Fruit fly (Drosophila melanogaster) whole organism, prepupa: Measurements from ENCODE around the gene Phae2.

Experiments used
- Blimp-1 ChIP-seq: fragments of 200-800 bp; sonication (Bioruptor generic); optimal IDR thresholded peaks from 3 replicates; lab custom pipeline; 2017; ENCODE audit warnings: missing biosample characterization, missing genetic modification characterization, mild to moderate bottlenecking, moderate library complexity, missing genetic modification reagents
- CG10631 ChIP-seq: fragments of 200-800 bp; sonication (Bioruptor generic); optimal IDR thresholded peaks from 2 replicates; lab custom pipeline; 2016; ENCODE audit warnings: missing biosample characterization, missing genetic modification characterization
- CG10669 ChIP-seq: fragments of 200-800 bp; sonication (Bioruptor generic); optimal IDR thresholded peaks from 3 replicates; lab custom pipeline; 2018; ENCODE audit warnings: missing biosample characterization, mild to moderate bottlenecking, missing genetic modification characterization, moderate library complexity
- CG11294 ChIP-seq: fragments of 200-800 bp; sonication (Bioruptor generic); IDR thresholded peaks from 2 replicates; pipeline ENCODE4 v1.3.6; 2022; ENCODE audit warnings: missing biosample characterization, missing genetic modification characterization
- CG11762 ChIP-seq: fragments of 200-800 bp; sonication (Bioruptor generic); optimal IDR thresholded peaks from 3 replicates; lab custom pipeline; 2016; ENCODE audit warnings: missing biosample characterization, missing genetic modification characterization; ENCODE audit not compliant: insufficient read depth
- CG15336 ChIP-seq: fragments of 200-800 bp; sonication (Bioruptor generic); IDR thresholded peaks from 2 replicates; pipeline ENCODE4 v1.3.6; 2022; ENCODE audit warnings: missing biosample characterization, missing genetic modification characterization
- CG1621 ChIP-seq: fragments of 200-800 bp; sonication (Bioruptor generic); optimal IDR thresholded peaks from 3 replicates; lab custom pipeline; 2018; ENCODE audit warnings: missing biosample characterization, mild to moderate bottlenecking, missing genetic modification characterization
- CG3032 ChIP-seq: fragments of 200-800 bp; optimal IDR thresholded peaks from 2 replicates; lab custom pipeline; 2019; ENCODE audit warnings: missing biosample characterization, mild to moderate bottlenecking, missing genetic modification characterization, moderate library complexity
- CG32006 ChIP-seq: fragments of 200-800 bp; sonication (Bioruptor generic); optimal IDR thresholded peaks from 3 replicates; lab custom pipeline; 2017; ENCODE audit warnings: missing biosample characterization, mild to moderate bottlenecking, missing genetic modification characterization
- CG34406 ChIP-seq: fragments of 200-800 bp; sonication (Bioruptor generic); optimal IDR thresholded peaks from 3 replicates; lab custom pipeline; 2016; ENCODE audit warnings: missing biosample characterization, missing genetic modification characterization
- CG3919 ChIP-seq: fragments of 200-800 bp; sonication (Bioruptor generic); optimal IDR thresholded peaks from 3 replicates; lab custom pipeline; 2016; ENCODE audit warnings: missing biosample characterization, missing genetic modification characterization
- CG4318 ChIP-seq: fragments of 200-800 bp; sonication (Bioruptor generic); optimal IDR thresholded peaks from 3 replicates; lab custom pipeline; 2017; ENCODE audit warnings: missing biosample characterization, mild to moderate bottlenecking, missing genetic modification characterization
- CG6163 ChIP-seq: fragments of 200-800 bp; sonication (Bioruptor generic); IDR thresholded peaks from 3 replicates; pipeline ENCODE4 v1.3.6; 2022; ENCODE audit warnings: missing biosample characterization, missing genetic modification characterization
- CG6792 ChIP-seq: fragments of 200-800 bp; sonication (Bioruptor generic); optimal IDR thresholded peaks from 3 replicates; lab custom pipeline; 2016; ENCODE audit warnings: missing biosample characterization, missing genetic modification characterization
- CG6808 ChIP-seq: fragments of 200-800 bp; sonication (Bioruptor generic); optimal IDR thresholded peaks from 3 replicates; lab custom pipeline; 2017; ENCODE audit warnings: missing biosample characterization, missing genetic modification characterization, mild to moderate bottlenecking, moderate library complexity, missing genetic modification reagents
- CG6854 ChIP-seq: fragments of 200-800 bp; sonication (Bioruptor generic); optimal IDR thresholded peaks from 2 replicates; lab custom pipeline; 2017; ENCODE audit warnings: missing biosample characterization, mild to moderate bottlenecking, missing genetic modification characterization
- CG8119 ChIP-seq: fragments of 200-800 bp; sonication (Bioruptor generic); IDR thresholded peaks from 3 replicates; pipeline ENCODE4 v1.3.6; 2022; ENCODE audit warnings: missing biosample characterization, missing genetic modification characterization
- CG8319 ChIP-seq: fragments of 200-800 bp; sonication (Bioruptor generic); optimal IDR thresholded peaks from 3 replicates; lab custom pipeline; 2016; ENCODE audit warnings: missing biosample characterization, missing genetic modification characterization
- CG8632 ChIP-seq: fragments of 200-800 bp; sonication (Bioruptor generic); optimal IDR thresholded peaks from 3 replicates; lab custom pipeline; 2016; ENCODE audit warnings: missing biosample characterization, missing genetic modification characterization
- CG9139 ChIP-seq: fragments of 200-800 bp; sonication (Bioruptor generic); optimal IDR thresholded peaks from 3 replicates; lab custom pipeline; 2017; ENCODE audit warnings: missing biosample characterization, mild to moderate bottlenecking, missing genetic modification characterization
- Eip75B ChIP-seq: fragments of 200-800 bp; sonication (Bioruptor generic); optimal IDR thresholded peaks from 3 replicates; lab custom pipeline; 2016; ENCODE audit warnings: missing biosample characterization, missing genetic modification characterization
- Eip78C ChIP-seq: fragments of 200-800 bp; sonication (Bioruptor generic); peaks from one replicate; lab custom pipeline; 2016; ENCODE audit warnings: missing biosample characterization, missing genetic modification characterization
- Eip93F ChIP-seq: fragments of 200-800 bp; sonication (Bioruptor generic); optimal IDR thresholded peaks from 2 replicates; lab custom pipeline; 2016; ENCODE audit warnings: missing biosample characterization, mild to moderate bottlenecking, missing genetic modification characterization
- Ets96B ChIP-seq: fragments of 200-800 bp; optimal IDR thresholded peaks from 2 replicates; lab custom pipeline; 2019; ENCODE audit warnings: missing biosample characterization, mild to moderate bottlenecking, missing genetic modification characterization, moderate library complexity
- Gug ChIP-seq: fragments of 200-800 bp; sonication (Bioruptor generic); IDR thresholded peaks from 2 replicates; pipeline ENCODE4 v1.3.6; 2022; ENCODE audit warnings: missing biosample characterization, missing genetic modification characterization
- Hr38 ChIP-seq: sonication (Bioruptor generic); optimal IDR thresholded peaks from 2 replicates; lab custom pipeline; 2016; ENCODE audit warnings: missing biosample characterization, missing genetic modification characterization
- Hr39 ChIP-seq: fragments of 200-800 bp; sonication (Bioruptor generic); optimal IDR thresholded peaks from 2 replicates; lab custom pipeline; 2016; ENCODE audit warnings: missing biosample characterization, missing genetic modification characterization
- Hr4 ChIP-seq: fragments of 200-800 bp; sonication (Bioruptor generic); optimal IDR thresholded peaks from 3 replicates; lab custom pipeline; 2016; ENCODE audit warnings: missing biosample characterization, missing genetic modification characterization
- Met ChIP-seq: fragments of 200-800 bp; sonication (Bioruptor generic); optimal IDR thresholded peaks from 3 replicates; lab custom pipeline; 2016; ENCODE audit warnings: missing biosample characterization, missing genetic modification characterization
- OdsH ChIP-seq: fragments of 200-800 bp; sonication (Bioruptor generic); optimal IDR thresholded peaks from 3 replicates; lab custom pipeline; 2016; ENCODE audit warnings: missing biosample characterization, missing genetic modification characterization
- Smox ChIP-seq: fragments of 200-800 bp; sonication (Bioruptor generic); optimal IDR thresholded peaks from 3 replicates; lab custom pipeline; 2016; ENCODE audit warnings: missing biosample characterization, missing genetic modification characterization
- Sox102F ChIP-seq: fragments of 200-800 bp; sonication (Bioruptor generic); optimal IDR thresholded peaks from 2 replicates; lab custom pipeline; 2016; ENCODE audit warnings: missing biosample characterization, mild to moderate bottlenecking, missing genetic modification characterization
- Sox14 ChIP-seq: fragments of 200-800 bp; sonication (Bioruptor generic); optimal IDR thresholded peaks from 3 replicates; lab custom pipeline; 2016; ENCODE audit warnings: missing biosample characterization, missing genetic modification characterization
- Sox15 ChIP-seq: fragments of 200-800 bp; sonication (Bioruptor generic); optimal IDR thresholded peaks from 3 replicates; lab custom pipeline; 2016; ENCODE audit warnings: missing biosample characterization, missing genetic modification characterization
- achi ChIP-seq: fragments of 200-800 bp; sonication (Bioruptor generic); optimal IDR thresholded peaks from 3 replicates; lab custom pipeline; 2016; ENCODE audit warnings: missing biosample characterization, missing genetic modification characterization
- acj6 ChIP-seq: fragments of 200-800 bp; sonication (Bioruptor generic); optimal IDR thresholded peaks from 3 replicates; lab custom pipeline; 2016; ENCODE audit warnings: missing biosample characterization, missing genetic modification characterization
- cyc ChIP-seq: fragments of 200-800 bp; sonication (Bioruptor generic); optimal IDR thresholded peaks from 3 replicates; lab custom pipeline; 2016; ENCODE audit warnings: missing biosample characterization, missing genetic modification characterization
- dsx ChIP-seq: fragments of 200-800 bp; optimal IDR thresholded peaks from 3 replicates; lab custom pipeline; 2019; ENCODE audit warnings: missing biosample characterization, mild to moderate bottlenecking, missing genetic modification characterization, moderate library complexity; ENCODE audit not compliant: poor library complexity, severe bottlenecking
- esn ChIP-seq: fragments of 200-800 bp; sonication (Bioruptor generic); optimal IDR thresholded peaks from 2 replicates; lab custom pipeline; 2016; ENCODE audit warnings: missing biosample characterization, mild to moderate bottlenecking, missing genetic modification characterization, moderate library complexity
- fd59A ChIP-seq: fragments of 200-800 bp; sonication (Bioruptor generic); optimal IDR thresholded peaks from 2 replicates; lab custom pipeline; 2017; ENCODE audit warnings: missing biosample characterization, mild to moderate bottlenecking, missing genetic modification characterization, missing genetic modification reagents
- fd85E ChIP-seq: fragments of 200-800 bp; sonication (Bioruptor generic); optimal IDR thresholded peaks from 3 replicates; lab custom pipeline; 2016; ENCODE audit warnings: missing biosample characterization, missing genetic modification characterization
- lz ChIP-seq: fragments of 200-800 bp; sonication (Bioruptor generic); optimal IDR thresholded peaks from 3 replicates; lab custom pipeline; 2016; ENCODE audit warnings: missing biosample characterization, missing genetic modification characterization
- net ChIP-seq: fragments of 200-800 bp; sonication (Bioruptor generic); optimal IDR thresholded peaks from 3 replicates; lab custom pipeline; 2016; ENCODE audit warnings: missing biosample characterization, missing genetic modification characterization
- pdm3 ChIP-seq: fragments of 200-800 bp; sonication (Bioruptor generic); optimal IDR thresholded peaks from 3 replicates; lab custom pipeline; 2016; ENCODE audit warnings: missing biosample characterization, missing genetic modification characterization
- salr ChIP-seq, 2 experiments: fragments of 200-800 bp; sonication (Bioruptor generic); optimal IDR thresholded peaks; 3 replicates each; lab custom pipeline; 2016 to 2018; ENCODE audit warnings: missing biosample characterization in 2 of 2, missing genetic modification characterization in 2 of 2, mild to moderate bottlenecking in 1 of 2
- spab ChIP-seq: fragments of 200-800 bp; sonication (Bioruptor generic); optimal IDR thresholded peaks from 2 replicates; lab custom pipeline; 2017; ENCODE audit warnings: missing biosample characterization, mild to moderate bottlenecking, missing genetic modification characterization, missing genetic modification reagents
- ss ChIP-seq, 2 experiments: fragments of 200-800 bp; sonication (Bioruptor generic); optimal IDR thresholded peaks; 2 replicates in 1 of 2; 3 replicates in 1 of 2; lab custom pipeline; 2017 to 2018; ENCODE audit warnings: mild to moderate bottlenecking in 2 of 2, missing biosample characterization in 2 of 2, missing genetic modification characterization in 2 of 2, moderate library complexity in 1 of 2
- vri ChIP-seq: fragments of 200-800 bp; sonication (Bioruptor generic); optimal IDR thresholded peaks from 3 replicates; lab custom pipeline; 2016; ENCODE audit warnings: missing biosample characterization, mild to moderate bottlenecking, missing genetic modification characterization

Phae2 gene

DNA sequence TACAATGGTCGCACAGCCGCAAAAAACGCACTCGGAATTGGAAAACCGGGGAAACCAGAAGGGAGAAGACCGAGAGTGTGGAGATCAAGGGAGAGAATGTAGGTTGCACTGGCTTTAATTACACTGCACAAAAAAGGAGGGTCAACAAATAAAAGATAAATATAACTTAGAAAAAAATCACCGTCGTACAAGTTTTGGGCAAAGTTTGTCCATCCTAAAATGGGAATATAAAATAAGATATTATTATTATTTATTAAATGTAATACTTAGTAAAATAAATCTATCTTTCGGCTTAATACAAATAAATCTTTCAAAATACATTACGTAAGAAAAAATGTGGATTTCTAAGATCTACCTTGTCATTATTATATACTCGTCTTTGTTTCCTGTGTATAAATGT, 4.9 kb downstream of the Phae2 start (continued):
- TF ChIP-seq CG32006 (GFP tag; lab: Kevin White, UChicago) (peak; percentile 15), pdm3 (GFP tag; lab: Kevin White, UChicago) (no peak), Eip78C (GFP tag; lab: Kevin White, UChicago) (peak; percentile 2), CG9139 (GFP tag; lab: Kevin White, UChicago) (no peak), Hr4 (no peak), Eip93F (GFP tag; lab: Kevin White, UChicago) (no peak), net (GFP tag; lab: Kevin White, UChicago) (no peak), CG34406 (GFP tag; lab: Kevin White, UChicago) (no peak), Hr39 (GFP tag; lab: Kevin White, UChicago) (no peak), CG1621 (tag; lab: Kevin White, UChicago) (no peak), CG8319 (no peak), lz (no peak), Eip75B (no peak), Blimp-1 (no peak), CG11294 (GFP tag; lab: Robert Waterston, UW) (no peak), CG8632 (GFP tag; lab: Kevin White, UChicago) (no peak), fd85E (GFP tag; lab: Kevin White, UChicago) (no peak), CG10631 (GFP tag; lab: Kevin White, UChicago) (peak; percentile 0), esn (GFP tag; lab: Kevin White, UChicago) (no peak), spab (GFP tag; lab: Kevin White, UChicago) (no peak), Met (GFP tag; lab: Kevin White, UChicago) (no peak), Sox14 (GFP tag; lab: Kevin White, UChicago) (no peak), CG10669 (GFP tag; lab: Kevin White, UChicago) (no peak), CG6808 (GFP tag; lab: Kevin White, UChicago) (no peak), CG6854 (GFP tag; lab: Kevin White, UChicago) (no peak), salr (GFP tag; optimal IDR thresholded peaks at IDR 0.05; lab: Kevin White, UChicago) (no peak)

DNA sequence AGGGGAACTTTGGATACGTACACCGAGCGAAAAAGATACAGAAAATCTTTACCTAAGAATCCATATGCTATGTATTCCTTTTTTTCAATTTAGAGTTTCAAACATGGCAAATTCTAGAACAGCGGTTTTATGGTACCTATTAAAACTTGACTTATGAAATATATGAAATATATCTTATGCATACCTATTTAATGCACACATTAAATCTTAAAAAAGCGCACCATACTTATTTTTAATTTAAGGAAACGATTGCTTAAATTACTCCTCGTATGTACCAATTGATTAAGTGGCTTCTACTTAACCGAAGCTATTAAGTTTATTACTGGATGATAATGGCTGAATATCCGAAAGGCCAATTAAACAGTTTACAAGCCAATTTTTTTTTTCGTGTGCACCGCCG, 9.1 kb downstream of the Phae2 start:
- TF ChIP-seq pdm3 (GFP tag; lab: Kevin White, UChicago) = peak; percentile 11
- no peak for TF ChIP-seq CG4318
- no peak for TF ChIP-seq CG8632 (GFP tag; lab: Kevin White, UChicago)
- TF ChIP-seq dsx (GFP tag; lab: Kevin White, UChicago) = no peak
- TF ChIP-seq Hr38 (GFP tag; lab: Kevin White, UChicago) = no peak
- TF ChIP-seq fd59A (GFP tag; lab: Kevin White, UChicago) = no peak
- TF ChIP-seq vri = no peak
- TF ChIP-seq Hr39 (GFP tag; lab: Kevin White, UChicago) = no peak
- TF ChIP-seq CG15336 (GFP tag; lab: Robert Waterston, UW) = no peak
- TF ChIP-seq CG3032 (tag; lab: Kevin White, UChicago) = no peak
- TF ChIP-seq CG11762 (GFP tag; lab: Kevin White, UChicago) = no peak
- no peak for TF ChIP-seq CG6163 (GFP tag; lab: Robert Waterston, UW)
- no peak for TF ChIP-seq CG8119 (GFP tag; lab: Robert Waterston, UW)
- no peak for TF ChIP-seq ss (GFP tag; optimal IDR thresholded peaks at IDR 0.05; lab: Kevin White, UChicago)
- no peak for TF ChIP-seq fd85E (GFP tag; lab: Kevin White, UChicago)
- peak; percentile 16 for TF ChIP-seq spab (GFP tag; lab: Kevin White, UChicago)
- no peak for TF ChIP-seq CG10669 (GFP tag; lab: Kevin White, UChicago)
- peak in 1 of 2 experiments; percentile 49 for TF ChIP-seq salr (GFP tag; optimal IDR thresholded peaks at IDR 0.05; lab: Kevin White, UChicago)
- TF ChIP-seq CG10631 (GFP tag; lab: Kevin White, UChicago) = peak; percentile 21
- no peak for TF ChIP-seq CG11294 (GFP tag; lab: Robert Waterston, UW)
- TF ChIP-seq CG6792 (GFP tag; lab: Kevin White, UChicago) = no peak
- no peak for TF ChIP-seq Gug
- TF ChIP-seq Ets96B (tag; lab: Kevin White, UChicago) = no peak
- TF ChIP-seq Sox102F (GFP tag; lab: Kevin White, UChicago) = no peak
- no peak for TF ChIP-seq CG34406 (GFP tag; lab: Kevin White, UChicago)
- TF ChIP-seq acj6 (GFP tag; lab: Kevin White, UChicago) = no peak
- TF ChIP-seq CG3919 = no peak
- TF ChIP-seq cyc (GFP tag; lab: Kevin White, UChicago) = no peak
- TF ChIP-seq Eip75B = peak; percentile 23
- peak; percentile 1 for TF ChIP-seq Smox (GFP tag; lab: Kevin White, UChicago)
- peak; percentile 26 for TF ChIP-seq Met (GFP tag; lab: Kevin White, UChicago)
- TF ChIP-seq lz = no peak
- TF ChIP-seq Sox14 (GFP tag; lab: Kevin White, UChicago) = peak; percentile 7
- no peak for TF ChIP-seq CG9139 (GFP tag; lab: Kevin White, UChicago)
- TF ChIP-seq net (GFP tag; lab: Kevin White, UChicago) = no peak
- no peak for TF ChIP-seq Sox15 (GFP tag; lab: Kevin White, UChicago)
- peak; percentile 6 for TF ChIP-seq achi (GFP tag; lab: Kevin White, UChicago)
- peak; percentile 5 for TF ChIP-seq OdsH
